Worm (Caenorhabditis elegans) whole organism, young adult: ENCODE data around the gene nlp-7.

ENCODE experiments used
- F23B12.7 ChIP-seq: sonication (generic microtip); optimal IDR thresholded peaks from 2 replicates; lab custom pipeline; 2017; ENCODE audit warnings: missing genetic modification characterization, mild to moderate bottlenecking, missing compliant biosample characterization, antibody characterized with exemption, moderate library complexity; ENCODE audit not compliant: insufficient read depth
- F52B5.7 ChIP-seq: sonication (generic microtip); optimal IDR thresholded peaks from 2 replicates; lab custom pipeline; 2016; ENCODE audit warnings: mild to moderate bottlenecking, missing genetic modification characterization, missing compliant biosample characterization
- F57A8.1 ChIP-seq: fragments of 200-800 bp; sonication (Bioruptor generic); optimal IDR thresholded peaks from 2 replicates; lab custom pipeline; 2018; ENCODE audit warnings: mild to moderate bottlenecking, missing genetic modification characterization, moderate library complexity, missing compliant biosample characterization
- K11D2.4 ChIP-seq: fragments of 200-800 bp; sonication (Bioruptor generic); IDR thresholded peaks from 2 replicates; pipeline ENCODE4 v1.3.6; 2022; ENCODE audit warnings: missing genetic modification reagents, missing genetic modification characterization, missing compliant biosample characterization
- K12H6.12 ChIP-seq: fragments of 200-800 bp; sonication (Bioruptor generic); optimal IDR thresholded peaks from 2 replicates; lab custom pipeline; 2018; ENCODE audit warnings: mild to moderate bottlenecking, missing genetic modification characterization, missing compliant biosample characterization
- T26A5.8 ChIP-seq: sonication (generic microtip); optimal IDR thresholded peaks from 2 replicates; lab custom pipeline; 2016; ENCODE audit warnings: missing genetic modification characterization, missing compliant biosample characterization
- Y53F4B.3 ChIP-seq: fragments of 200-800 bp; sonication (Bioruptor generic); IDR thresholded peaks from 2 replicates; pipeline ENCODE4 v1.3.6; 2022; ENCODE audit warnings: missing genetic modification reagents, missing genetic modification characterization, missing compliant biosample characterization
- ZK185.1 ChIP-seq: sonication (generic microtip); optimal IDR thresholded peaks from 2 replicates; lab custom pipeline; 2016; ENCODE audit warnings: mild to moderate bottlenecking, missing genetic modification characterization, missing compliant biosample characterization; ENCODE audit not compliant: poor library complexity, severe bottlenecking
- athp-1 ChIP-seq: sonication (generic microtip); optimal IDR thresholded peaks from 2 replicates; lab custom pipeline; 2017; ENCODE audit warnings: mild to moderate bottlenecking, missing genetic modification characterization, missing compliant biosample characterization
- attf-3 ChIP-seq: fragments of 200-800 bp; sonication (Bioruptor generic); conservative IDR thresholded peaks from 2 replicates; pipeline ENCODE4 v1.3.6; 2022; ENCODE audit warnings: missing genetic modification reagents, missing genetic modification characterization, missing compliant biosample characterization
- attf-5 ChIP-seq: fragments of 200-800 bp; sonication (Bioruptor generic); optimal IDR thresholded peaks from 2 replicates; lab custom pipeline; 2018; ENCODE audit warnings: mild to moderate bottlenecking, missing genetic modification characterization, missing compliant biosample characterization
- cebp-1 ChIP-seq, 2 experiments: fragments of 200-800 bp in 1 of 2; sonication (Bioruptor generic) in 1 of 2; sonication (generic microtip) in 1 of 2; IDR thresholded peaks in 1 of 2; optimal IDR thresholded peaks in 1 of 2; 2 replicates each; pipeline versions ENCODE4 v1.3.6 to Lab custom; 2017 to 2022; ENCODE audit warnings: missing compliant biosample characterization in 2 of 2, missing genetic modification characterization in 2 of 2, mild to moderate bottlenecking in 1 of 2, missing genetic modification reagents in 1 of 2, moderate library complexity in 1 of 2
- ceh-27 ChIP-seq: fragments of 200-800 bp; sonication (Bioruptor generic); optimal IDR thresholded peaks from 2 replicates; lab custom pipeline; 2018; ENCODE audit warnings: mild to moderate bottlenecking, missing genetic modification characterization, moderate library complexity, missing compliant biosample characterization
- efl-1 ChIP-seq: fragments of 150-350 bp; optimal IDR thresholded peaks from 2 replicates; lab custom pipeline; 2014; ENCODE audit warnings: missing biosample characterization, missing genetic modification reagents, missing genetic modification characterization
- gei-17 ChIP-seq: fragments of 200-800 bp; sonication (Bioruptor generic); optimal IDR thresholded peaks from 2 replicates; lab custom pipeline; 2018; ENCODE audit warnings: mild to moderate bottlenecking, missing genetic modification characterization, missing compliant biosample characterization
- hlh-26 ChIP-seq: fragments of 200-800 bp; sonication (Bioruptor generic); conservative IDR thresholded peaks from 2 replicates; pipeline ENCODE4 v1.3.6; 2022; ENCODE audit warnings: missing genetic modification reagents, missing genetic modification characterization, missing compliant biosample characterization
- hmg-1.2 ChIP-seq: fragments of 200-800 bp; sonication (Bioruptor generic); IDR thresholded peaks from 2 replicates; pipeline ENCODE4 v1.3.6; 2022; ENCODE audit warnings: missing genetic modification reagents, missing genetic modification characterization, missing compliant biosample characterization
- lin-26 ChIP-seq: fragments of 200-800 bp; sonication (Bioruptor generic); IDR thresholded peaks from 2 replicates; pipeline ENCODE4 v1.3.6; 2022; ENCODE audit warnings: missing genetic modification reagents, missing genetic modification characterization, missing compliant biosample characterization
- madf-10 ChIP-seq: sonication (generic microtip); optimal IDR thresholded peaks from 2 replicates; lab custom pipeline; 2016; ENCODE audit warnings: mild to moderate bottlenecking, missing genetic modification characterization, missing compliant biosample characterization
- madf-3 ChIP-seq: fragments of 200-800 bp; sonication (Bioruptor generic); IDR thresholded peaks from 2 replicates; pipeline ENCODE4 v1.3.6; 2022; ENCODE audit warnings: missing genetic modification reagents, missing genetic modification characterization, missing compliant biosample characterization
- nfyb-1 ChIP-seq: fragments of 200-800 bp; sonication (Bioruptor generic); IDR thresholded peaks from 2 replicates; pipeline ENCODE4 v1.3.6; 2022; ENCODE audit warnings: missing genetic modification reagents, missing genetic modification characterization, missing compliant biosample characterization
- nhr-80 ChIP-seq: sonication (generic microtip); optimal IDR thresholded peaks from 2 replicates; lab custom pipeline; 2016; ENCODE audit warnings: missing genetic modification characterization, missing compliant biosample characterization
- nhr-90 ChIP-seq: sonication (generic microtip); optimal IDR thresholded peaks from 2 replicates; lab custom pipeline; 2016; ENCODE audit warnings: missing genotype, mild to moderate bottlenecking, missing genetic modification characterization, missing compliant biosample characterization
- pbrm-1 ChIP-seq: fragments of 200-800 bp; sonication (Bioruptor generic); IDR thresholded peaks from 2 replicates; pipeline ENCODE4 v1.3.6; 2022; ENCODE audit warnings: missing genetic modification reagents, missing genetic modification characterization, missing compliant biosample characterization
- pha-4 ChIP-seq: fragments of 150-350 bp; sonication (generic microtip); optimal IDR thresholded peaks from 2 replicates; lab custom pipeline; 2014; ENCODE audit warnings: missing biosample characterization, missing genetic modification reagents, missing genetic modification characterization
- rec-8 ChIP-seq, 2 experiments: sonication (generic microtip); optimal IDR thresholded peaks; 2 replicates each; lab custom pipeline; 2016; ENCODE audit warnings: mild to moderate bottlenecking in 2 of 2, missing genetic modification characterization in 2 of 2, missing genetic modification reagents in 2 of 2, missing genotype in 2 of 2, missing biosample characterization in 1 of 2, missing compliant biosample characterization in 1 of 2, moderate library complexity in 1 of 2
- snpc-1.1 ChIP-seq: sonication (generic microtip); optimal IDR thresholded peaks from 2 replicates; lab custom pipeline; 2017; ENCODE audit warnings: missing genetic modification characterization, mild to moderate bottlenecking, missing compliant biosample characterization, antibody characterized with exemption, moderate library complexity, missing genotype, missing genetic modification reagents; ENCODE audit not compliant: insufficient read depth
- snpc-4 ChIP-seq, 5 experiments: fragments of 150-350 bp in 1 of 5; sonication (generic microtip) in 4 of 5; optimal IDR thresholded peaks; 2 replicates each; lab custom pipeline; 2014 to 2018; ENCODE audit warnings: missing genetic modification characterization in 5 of 5, missing biosample characterization in 3 of 5, antibody characterized with exemption in 2 of 5, mild to moderate bottlenecking in 2 of 5, missing compliant biosample characterization in 2 of 5, missing genotype in 2 of 5, moderate library complexity in 2 of 5, missing genetic modification reagents in 1 of 5
- tbx-9 ChIP-seq: sonication (generic microtip); optimal IDR thresholded peaks from 2 replicates; lab custom pipeline; 2016; ENCODE audit warnings: borderline replicate concordance, missing genetic modification characterization, inconsistent platforms, missing compliant biosample characterization
- unc-62 ChIP-seq: fragments of 150-350 bp; optimal IDR thresholded peaks from 2 replicates; lab custom pipeline; 2014; ENCODE audit warnings: missing biosample characterization, missing genetic modification reagents, missing genetic modification characterization
- zfh-2 ChIP-seq: fragments of 200-800 bp; sonication (Bioruptor generic); conservative IDR thresholded peaks from 2 replicates; pipeline ENCODE4 v1.3.6; 2022; ENCODE audit warnings: missing genetic modification reagents, missing genetic modification characterization, missing compliant biosample characterization
- ztf-6 ChIP-seq: fragments of 200-800 bp; sonication (Bioruptor generic); IDR thresholded peaks from 2 replicates; pipeline ENCODE4 v1.3.6; 2022; ENCODE audit warnings: missing genetic modification reagents, missing genetic modification characterization, missing compliant biosample characterization

nlp-7 gene

ce11 chrX:8545971-8546442 is 47.0 kb upstream of the nlp-7 start, which contains the start of gene sdha-1 (continued):
- TF ChIP-seq tbx-9 (tag; lab: Kevin White, UChicago) (no peak), madf-10 (tag; lab: Kevin White, UChicago) (peak; percentile 56), F23B12.7 (tag; lab: Kevin White, UChicago) (peak; percentile 63), F52B5.7 (tag; lab: Kevin White, UChicago) (no peak), ZK185.1 (peak; percentile 52), nhr-90 (tag; lab: Kevin White, UChicago) (peak; percentile 41), pbrm-1 (GFP tag; lab: Robert Waterston, UW) (peak; percentile 53; the same call in 1 of the 2 replicates), K11D2.4 (GFP tag; lab: Robert Waterston, UW) (peak; percentile 78), hmg-1.2 (GFP tag; lab: Robert Waterston, UW) (peak; percentile 43; the same call in 1 of the 2 replicates), rec-8 (tag; optimal IDR thresholded peaks at IDR 0.05; lab: Kevin White, UChicago) (no peak), lin-26 (GFP tag; lab: Robert Waterston, UW) (peak; percentile 63; the same call in 1 of the 2 replicates), snpc-1.1 (tag; lab: Kevin White, UChicago) (no peak), ceh-27 (GFP tag; lab: Kevin White, UChicago) (peak; percentile 83), nfyb-1 (GFP tag; lab: Robert Waterston, UW) (peak; percentile 19; the same call in 1 of the 2 replicates), attf-3 (GFP tag; lab: Robert Waterston, UW) (0 out of 2 replicates have a peak, but pooled peaks have one; percentile 19), athp-1 (tag; lab: Kevin White, UChicago) (peak; percentile 21), K12H6.12 (tag; lab: Kevin White, UChicago) (peak; percentile 73), attf-5 (GFP tag; lab: Kevin White, UChicago) (peak; percentile 85), zfh-2 (GFP tag; lab: Robert Waterston, UW) (peak; percentile 76; the same call in 1 of the 2 replicates), nhr-80 (tag; lab: Kevin White, UChicago) (peak; percentile 94), unc-62 (GFP tag; lab: Kevin White, UChicago) (peak; percentile 14), snpc-4 (GFP tag; optimal IDR thresholded peaks at IDR 0.05; lab: Kevin White, UChicago) (no peak), snpc-4 (tag; optimal IDR thresholded peaks at IDR 0.05; lab: Kevin White, UChicago) (peak in 3 of 4 experiments; percentile 34 to 50 (median 38))

DNA sequence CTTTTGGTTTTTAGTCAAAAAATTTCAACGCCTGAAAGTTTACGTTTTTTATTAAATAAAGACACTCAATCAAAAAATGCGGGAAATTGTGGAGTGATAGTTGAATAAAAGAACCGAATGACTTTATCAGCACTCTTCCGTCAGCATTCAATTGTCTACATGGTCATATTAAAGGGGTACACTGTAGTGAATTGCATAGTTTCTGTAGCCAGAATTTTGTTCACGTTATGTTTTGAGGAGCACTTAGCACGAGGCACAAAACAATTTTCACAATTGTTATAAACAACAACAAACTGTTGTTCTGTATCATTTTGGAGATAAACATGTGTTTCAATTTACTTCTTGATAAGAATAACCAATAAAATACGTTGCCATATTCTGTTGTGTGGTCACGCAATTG is 44.0 kb upstream of the nlp-7 start, which contains the start of gene D2021.4:
TSS of gene D2021.4 (minus strand) at position 48 of the 400 bp plus-strand sequence.
- TF ChIP-seq F57A8.1 (GFP tag; lab: Kevin White, UChicago): no peak
- no peak for TF ChIP-seq ztf-6 (GFP tag; lab: Robert Waterston, UW)
- TF ChIP-seq cebp-1 (GFP tag; IDR thresholded peaks at IDR 0.05; lab: Robert Waterston, UW): no peak
- TF ChIP-seq cebp-1 (tag; optimal IDR thresholded peaks at IDR 0.05; lab: Kevin White, UChicago): peak; percentile 28
- TF ChIP-seq lin-26 (GFP tag; lab: Robert Waterston, UW): no peak
- TF ChIP-seq pha-4 (tag; lab: Kevin White, UChicago): no peak
- TF ChIP-seq T26A5.8: no peak
- TF ChIP-seq tbx-9 (tag; lab: Kevin White, UChicago): no peak
- TF ChIP-seq hlh-26 (GFP tag; lab: Robert Waterston, UW): no peak
- no peak for TF ChIP-seq efl-1 (GFP tag; lab: Kevin White, UChicago)
- TF ChIP-seq gei-17 (GFP tag; lab: Kevin White, UChicago): no peak
- TF ChIP-seq Y53F4B.3 (GFP tag; lab: Robert Waterston, UW): no peak
- peak; percentile 90 for TF ChIP-seq nhr-80 (tag; lab: Kevin White, UChicago)
- TF ChIP-seq madf-3 (GFP tag; lab: Robert Waterston, UW): no peak
- no peak for TF ChIP-seq ceh-27 (GFP tag; lab: Kevin White, UChicago)
- TF ChIP-seq, all 124 proteins: peak for 2
